Worm (Caenorhabditis elegans) whole organism, L4/young adult: ENCODE data around the gene nhr-67.
"Not testable (repeated sequence)": the region's sequence is repeated elsewhere in the genome, so short reads cannot be mapped to it uniquely, and the experiment has no call there.

Source experiments
- W03F9.2 ChIP-seq: fragments of 150-350 bp; optimal IDR thresholded peaks from 2 replicates; lab custom pipeline; 2014; ENCODE audit warnings: missing biosample characterization, missing genetic modification characterization
- dao-5 ChIP-seq: sonication (generic microtip); optimal IDR thresholded peaks from 2 replicates; lab custom pipeline; 2016; ENCODE audit warnings: missing genotype, missing genetic modification characterization, moderate library complexity, missing compliant biosample characterization
- him-1 ChIP-seq: sonication (generic microtip); optimal IDR thresholded peaks from 2 replicates; lab custom pipeline; 2016; ENCODE audit warnings: missing genotype, missing genetic modification reagents, missing genetic modification characterization, missing compliant biosample characterization

DNA sequence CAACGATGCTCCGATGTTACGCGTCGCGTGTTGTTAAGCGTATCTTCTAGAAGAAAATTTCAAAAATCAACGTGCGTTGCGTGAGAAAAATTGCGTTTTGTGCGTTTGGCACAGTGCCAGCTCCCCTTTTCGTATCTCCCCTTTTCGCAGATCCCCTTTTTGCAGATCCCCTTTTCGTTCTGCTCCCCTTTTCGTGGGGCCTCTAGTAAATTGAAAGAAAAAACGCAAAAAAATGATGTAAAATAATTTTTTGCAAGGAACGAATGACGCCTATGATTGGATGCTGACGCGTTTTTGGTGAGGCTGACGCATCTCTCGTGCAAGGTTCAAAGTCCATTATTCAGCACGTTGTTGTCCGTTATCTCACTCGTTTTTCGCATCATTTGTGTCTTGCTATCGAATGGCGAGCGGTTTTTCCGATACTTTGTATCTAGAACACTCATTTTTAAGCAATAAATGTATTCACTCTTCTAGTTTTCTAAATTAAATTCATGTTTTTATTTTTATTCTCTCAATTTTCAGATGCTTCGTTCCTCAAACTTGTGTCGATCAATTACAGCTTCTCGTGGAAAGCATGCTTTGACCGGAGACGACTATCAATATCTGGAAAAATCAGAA, 9.7 kb downstream of the nhr-67 start, which contains the start of gene cpt-2:
- TF ChIP-seq dao-5, result not testable (repeated sequence)
- TF ChIP-seq him-1 (tag; lab: Kevin White, UChicago) (peak; percentile 25), W03F9.2 (tag; lab: Kevin White, UChicago) (peak; percentile 77)
